Fruit fly (Drosophila melanogaster): ENCODE data around the gene js.

js gene

DNA sequence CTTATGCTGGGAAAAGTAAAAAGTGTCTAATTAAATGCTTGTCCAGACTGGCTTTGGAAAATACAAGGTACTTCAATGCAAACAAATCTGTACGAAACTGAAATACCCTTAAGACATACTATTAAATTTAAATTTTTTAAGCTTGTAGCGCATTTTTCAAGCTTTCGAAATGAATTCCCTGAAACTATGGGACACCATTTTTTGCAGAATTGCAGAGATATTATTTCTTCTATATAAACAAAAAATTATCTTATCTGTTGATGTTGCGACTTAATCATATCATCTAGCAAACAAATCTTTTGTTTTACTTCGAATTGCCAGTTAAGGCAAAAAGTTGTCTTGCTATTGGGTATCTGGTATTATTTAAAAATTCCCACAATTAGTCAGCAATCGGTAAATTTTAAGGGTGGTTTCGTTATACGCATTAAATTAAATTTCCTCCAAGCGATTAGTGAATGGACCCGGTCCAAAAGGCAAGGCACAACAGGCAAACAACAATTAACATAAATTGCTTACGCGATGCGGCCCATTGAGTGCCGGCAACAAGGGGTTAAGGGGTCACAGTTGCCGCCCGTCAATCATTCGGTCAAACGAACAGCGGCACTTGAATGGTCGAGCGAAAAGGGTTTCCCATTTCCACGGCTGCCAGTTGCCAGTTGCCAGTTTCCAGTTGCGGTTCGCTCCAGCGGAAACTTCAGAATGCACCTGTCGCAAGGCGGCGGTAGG is 31.6 kb downstream of the js start (continued):
- no peak for TF ChIP-seq CG8632 (GFP tag; optimal IDR thresholded peaks at IDR 0.05)
- peak; percentile 64 for TF ChIP-seq OdsH (GFP tag; optimal IDR thresholded peaks at IDR 0.05)
- TF ChIP-seq CG16779 (tag; optimal IDR thresholded peaks at IDR 0.05) = no peak
- no peak for TF ChIP-seq fd59A (GFP tag; optimal IDR thresholded peaks at IDR 0.05)
- no peak for TF ChIP-seq CG11902 (GFP tag; optimal IDR thresholded peaks at IDR 0.05)
- TF ChIP-seq Lpt (GFP tag; optimal IDR thresholded peaks at IDR 0.05) = peak; percentile 10
- TF ChIP-seq CG4318 (GFP tag; optimal IDR thresholded peaks at IDR 0.05) = peak; percentile 70
- peak; percentile 80 for TF ChIP-seq svp (GFP tag)
- TF ChIP-seq topi (GFP tag; optimal IDR thresholded peaks at IDR 0.05) = peak; percentile 56
- TF ChIP-seq dac (GFP tag; optimal IDR thresholded peaks at IDR 0.05) = peak; percentile 77
- TF ChIP-seq vri (GFP tag; optimal IDR thresholded peaks at IDR 0.05) = no peak
- peak; percentile 38 for TF ChIP-seq Sox14 (GFP tag; optimal IDR thresholded peaks at IDR 0.05)
- no peak for TF ChIP-seq Sox102F (GFP tag; optimal IDR thresholded peaks at IDR 0.05)
- no peak for TF ChIP-seq CG6854 (GFP tag; optimal IDR thresholded peaks at IDR 0.05)
- TF ChIP-seq salr (GFP tag; optimal IDR thresholded peaks at IDR 0.05) = peak in 1 of 2 experiments; percentile 60
- TF ChIP-seq Ets21C (GFP tag; optimal IDR thresholded peaks at IDR 0.05) = peak; percentile 34
- TF ChIP-seq Eip93F (GFP tag; optimal IDR thresholded peaks at IDR 0.05) = no peak
- TF ChIP-seq eg (GFP tag; IDR thresholded peaks at IDR 0.05) = 0 out of 3 replicates have a peak, but pooled peaks have one; percentile 43
- peak; percentile 46 for TF ChIP-seq CG31627 (GFP tag; optimal IDR thresholded peaks at IDR 0.05)
- no peak for TF ChIP-seq CG6163 (GFP tag; IDR thresholded peaks at IDR 0.05)
- TF ChIP-seq Sox15 (GFP tag; optimal IDR thresholded peaks at IDR 0.05) = no peak
- TF ChIP-seq dsx (GFP tag; optimal IDR thresholded peaks at IDR 0.05; ENCODE audit: poor library complexity, severe bottlenecking) = no peak

DNA sequence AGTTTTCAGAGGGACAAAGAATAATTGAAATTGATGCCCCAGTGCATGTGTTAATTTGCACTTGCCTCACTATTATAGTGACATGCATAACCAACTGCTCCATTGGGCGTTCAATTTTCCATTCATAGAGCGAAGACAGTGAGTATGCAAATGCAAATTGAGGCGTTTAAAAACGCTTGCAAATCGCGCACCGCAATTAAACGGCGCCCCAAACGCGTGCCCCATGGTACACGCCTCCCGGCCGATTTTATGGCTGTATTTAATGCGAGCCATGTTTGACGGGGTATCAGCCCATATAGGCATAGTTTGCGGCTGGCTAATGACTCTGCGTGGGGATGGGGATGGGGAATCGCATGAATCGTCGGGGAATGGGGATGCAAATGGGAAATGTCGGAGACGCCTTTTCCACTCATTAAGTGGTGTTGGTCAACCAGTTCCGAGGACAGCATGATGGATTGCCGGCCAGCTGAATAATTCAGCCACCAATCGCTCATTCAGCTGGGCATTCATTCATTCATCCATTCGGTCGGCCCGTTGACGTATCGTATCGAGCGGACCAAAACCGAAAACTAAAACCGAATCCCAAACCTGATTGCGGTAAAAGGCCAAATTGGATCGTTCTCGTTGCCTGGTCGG is 32.5 kb downstream of the js start:
- no peak for TF ChIP-seq net (GFP tag; optimal IDR thresholded peaks at IDR 0.05)
- TF ChIP-seq dac (GFP tag; optimal IDR thresholded peaks at IDR 0.05) = no peak
- TF ChIP-seq Met (GFP tag; optimal IDR thresholded peaks at IDR 0.05) = no peak
- no peak for TF ChIP-seq topi (GFP tag; optimal IDR thresholded peaks at IDR 0.05)
- TF ChIP-seq acj6 (GFP tag; optimal IDR thresholded peaks at IDR 0.05) = no peak
- no peak for TF ChIP-seq Eip75B (GFP tag; optimal IDR thresholded peaks at IDR 0.05)
- no peak for TF ChIP-seq CG6808 (GFP tag; optimal IDR thresholded peaks at IDR 0.05)
- TF ChIP-seq CG11294 (GFP tag; IDR thresholded peaks at IDR 0.05) = no peak
- TF ChIP-seq CG6276 (GFP tag; optimal IDR thresholded peaks at IDR 0.05) = peak; percentile 43
- no peak for TF ChIP-seq vri (GFP tag; optimal IDR thresholded peaks at IDR 0.05)
- TF ChIP-seq eg (GFP tag; IDR thresholded peaks at IDR 0.05) = 0 out of 3 replicates have a peak, but pooled peaks have one; percentile 20
- TF ChIP-seq CG3919 (GFP tag; optimal IDR thresholded peaks at IDR 0.05) = no peak
- TF ChIP-seq ss (GFP tag; optimal IDR thresholded peaks at IDR 0.05) = peak in 1 of 2 experiments; percentile 28
- TF ChIP-seq CG6854 (GFP tag; optimal IDR thresholded peaks at IDR 0.05) = no peak
- no peak for TF ChIP-seq CG8319 (GFP tag; optimal IDR thresholded peaks at IDR 0.05)
- TF ChIP-seq Gug (GFP tag; IDR thresholded peaks at IDR 0.05) = peak; percentile 10; the same call in 1 of the 2 replicates
- no peak for TF ChIP-seq Eip93F (GFP tag; optimal IDR thresholded peaks at IDR 0.05)
- TF ChIP-seq CG4318 (GFP tag; optimal IDR thresholded peaks at IDR 0.05) = no peak
- peak; percentile 22 for TF ChIP-seq Eip78C (GFP tag)
- TF ChIP-seq Hr38 (GFP tag; optimal IDR thresholded peaks at IDR 0.05) = no peak
- 0 out of 3 replicates have a peak, but pooled peaks have one; percentile 10 for TF ChIP-seq CG6163 (GFP tag; IDR thresholded peaks at IDR 0.05)

DNA sequence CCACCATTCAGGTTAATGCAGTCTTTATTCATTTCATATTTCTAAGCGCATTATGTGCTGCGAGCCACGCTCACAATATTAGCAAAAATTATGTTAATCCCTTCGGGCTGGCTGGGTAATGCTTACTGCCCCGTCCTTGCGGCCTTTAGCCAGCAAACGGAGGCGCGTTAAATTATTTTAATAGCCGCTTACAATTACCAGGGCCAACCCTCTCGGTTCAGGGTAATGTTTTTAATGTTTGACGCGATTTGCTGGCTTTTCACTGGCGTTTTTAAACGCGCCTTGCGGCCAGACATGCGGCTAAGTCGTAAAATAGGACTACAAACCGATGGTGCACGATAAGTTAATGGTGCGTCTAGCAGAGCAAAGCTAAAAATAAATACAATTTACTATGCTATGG is 33.3 kb downstream of the js start:
- peak; percentile 10 for TF ChIP-seq Eip78C (GFP tag)
- TF ChIP-seq CG4318 (GFP tag; optimal IDR thresholded peaks at IDR 0.05) = no peak

All from whole organism, prepupa.